Worm (Caenorhabditis elegans) whole organism, late embryonic: ENCODE data around the gene T09A5.14.
A peak's percentile ranks its signal among the peaks of the same experiment; 100 is the strongest.

Source experiments
- C08G9.2 ChIP-seq: sonication (generic microtip); optimal IDR thresholded peaks from 2 replicates; lab custom pipeline; 2016; ENCODE audit warnings: mild to moderate bottlenecking, missing genetic modification characterization, moderate library complexity, missing compliant biosample characterization
- C38D4.7 ChIP-seq: fragments of 200-800 bp; sonication (Bioruptor generic); optimal IDR thresholded peaks from 2 replicates; lab custom pipeline; 2018; ENCODE audit warnings: mild to moderate bottlenecking, missing genetic modification characterization, moderate library complexity, missing compliant biosample characterization
- ahr-1 ChIP-seq: sonication (generic microtip); optimal IDR thresholded peaks from 2 replicates; lab custom pipeline; 2016; ENCODE audit warnings: missing genetic modification characterization, missing compliant biosample characterization
- ceh-18 ChIP-seq: sonication (generic microtip); optimal IDR thresholded peaks from 2 replicates; lab custom pipeline; 2016; ENCODE audit warnings: missing genetic modification characterization, missing compliant biosample characterization
- ceh-19 ChIP-seq: fragments of 200-800 bp; sonication (Bioruptor generic); optimal IDR thresholded peaks from 2 replicates; lab custom pipeline; 2018; ENCODE audit warnings: mild to moderate bottlenecking, missing genetic modification characterization, missing compliant biosample characterization
- ceh-2 ChIP-seq: sonication (generic microtip); optimal IDR thresholded peaks from 2 replicates; lab custom pipeline; 2016; ENCODE audit warnings: missing genotype, missing genetic modification characterization, missing compliant biosample characterization
- ceh-22 ChIP-seq: sonication (generic microtip); optimal IDR thresholded peaks from 2 replicates; lab custom pipeline; 2017; ENCODE audit warnings: missing biosample characterization, missing genetic modification characterization
- ceh-31 ChIP-seq: sonication (generic microtip); optimal IDR thresholded peaks from 2 replicates; lab custom pipeline; 2016; ENCODE audit warnings: missing genetic modification characterization, missing compliant biosample characterization
- ceh-34 ChIP-seq: sonication (generic microtip); optimal IDR thresholded peaks from 2 replicates; lab custom pipeline; 2016; ENCODE audit warnings: mild to moderate bottlenecking, missing genetic modification characterization, missing compliant biosample characterization
- ceh-45 ChIP-seq: fragments of 200-800 bp; sonication (Bioruptor generic); IDR thresholded peaks from 2 replicates; pipeline ENCODE4 v1.3.6; 2022; ENCODE audit warnings: missing genetic modification reagents, missing genetic modification characterization, missing compliant biosample characterization
- ceh-48 ChIP-seq: sonication (generic microtip); optimal IDR thresholded peaks from 2 replicates; lab custom pipeline; 2016; ENCODE audit warnings: missing genetic modification characterization, inconsistent platforms, missing compliant biosample characterization
- elt-2 ChIP-seq: sonication (generic microtip); optimal IDR thresholded peaks from 2 replicates; lab custom pipeline; 2016; ENCODE audit warnings: missing genetic modification reagents, missing genetic modification characterization, missing compliant biosample characterization
- elt-4 ChIP-seq: sonication (generic microtip); optimal IDR thresholded peaks from 2 replicates; lab custom pipeline; 2016; ENCODE audit warnings: missing genetic modification characterization, missing compliant biosample characterization
- ets-4 ChIP-seq: sonication (generic microtip); optimal IDR thresholded peaks from 2 replicates; lab custom pipeline; 2016; ENCODE audit warnings: missing genetic modification characterization, missing compliant biosample characterization
- gmeb-2 ChIP-seq: sonication (generic microtip); optimal IDR thresholded peaks from 2 replicates; lab custom pipeline; 2016; ENCODE audit warnings: missing genetic modification characterization, inconsistent platforms, missing compliant biosample characterization
- hlh-13 ChIP-seq: fragments of 200-800 bp; sonication (Bioruptor generic); optimal IDR thresholded peaks from 2 replicates; lab custom pipeline; 2018; ENCODE audit warnings: mild to moderate bottlenecking, missing genetic modification characterization, missing compliant biosample characterization
- hlh-15 ChIP-seq: sonication (generic microtip); optimal IDR thresholded peaks from 2 replicates; lab custom pipeline; 2016; ENCODE audit warnings: missing genetic modification characterization, missing compliant biosample characterization
- hlh-30 ChIP-seq: sonication (generic microtip); optimal IDR thresholded peaks from 2 replicates; lab custom pipeline; 2017; ENCODE audit warnings: antibody characterized with exemption, missing genetic modification characterization, missing compliant biosample characterization; ENCODE audit not compliant: insufficient read depth
- hlh-6 ChIP-seq: sonication (generic microtip); optimal IDR thresholded peaks from 2 replicates; lab custom pipeline; 2016; ENCODE audit warnings: missing genotype, missing genetic modification characterization, missing compliant biosample characterization
- hlh-8 ChIP-seq: sonication (generic microtip); optimal IDR thresholded peaks from 2 replicates; lab custom pipeline; 2016; ENCODE audit warnings: missing genotype, missing genetic modification characterization, missing compliant biosample characterization
- lim-6 ChIP-seq: sonication (generic microtip); optimal IDR thresholded peaks from 2 replicates; lab custom pipeline; 2016; ENCODE audit warnings: missing genetic modification characterization, missing compliant biosample characterization
- lin-11 ChIP-seq: fragments of 200-800 bp; sonication (Bioruptor generic); optimal IDR thresholded peaks from 2 replicates; lab custom pipeline; 2018; ENCODE audit warnings: mild to moderate bottlenecking, missing genetic modification characterization, missing compliant biosample characterization
- mec-3 ChIP-seq: sonication (generic microtip); optimal IDR thresholded peaks from 2 replicates; lab custom pipeline; 2016; ENCODE audit warnings: borderline replicate concordance, missing genetic modification characterization, missing compliant biosample characterization
- nfya-1 ChIP-seq: sonication (generic microtip); optimal IDR thresholded peaks from 2 replicates; lab custom pipeline; 2017; ENCODE audit warnings: missing genetic modification characterization, mild to moderate bottlenecking, missing compliant biosample characterization, antibody characterized with exemption, moderate library complexity
- pat-9 ChIP-seq: fragments of 200-800 bp; sonication (Bioruptor generic); optimal IDR thresholded peaks from 2 replicates; lab custom pipeline; 2018; ENCODE audit warnings: mild to moderate bottlenecking, missing genetic modification characterization, moderate library complexity, missing compliant biosample characterization
- sox-2 ChIP-seq: fragments of 200-800 bp; sonication (Bioruptor generic); IDR thresholded peaks from 2 replicates; pipeline ENCODE4 v1.3.6; 2022; ENCODE audit warnings: missing genetic modification reagents, missing genetic modification characterization, missing compliant biosample characterization
- tbx-2 ChIP-seq: sonication (generic microtip); optimal IDR thresholded peaks from 2 replicates; lab custom pipeline; 2016; ENCODE audit warnings: missing genetic modification characterization, missing compliant biosample characterization
- tbx-7 ChIP-seq: sonication (generic microtip); optimal IDR thresholded peaks from 2 replicates; lab custom pipeline; 2016; ENCODE audit warnings: missing genotype, missing genetic modification characterization, missing compliant biosample characterization
- unc-3 ChIP-seq, 2 experiments: fragments of 200-800 bp in 1 of 2; sonication (Bioruptor generic) in 1 of 2; sonication (generic microtip) in 1 of 2; conservative IDR thresholded peaks in 1 of 2; optimal IDR thresholded peaks in 1 of 2; 2 replicates each; pipeline versions ENCODE4 v1.3.6 to Lab custom; 2016 to 2022; ENCODE audit warnings: missing compliant biosample characterization in 2 of 2, missing genetic modification characterization in 2 of 2, missing genetic modification reagents in 1 of 2
- unc-42 ChIP-seq: sonication (generic microtip); optimal IDR thresholded peaks from 2 replicates; lab custom pipeline; 2016; ENCODE audit warnings: missing genotype, missing genetic modification characterization, missing compliant biosample characterization
- unc-55 ChIP-seq: sonication (generic microtip); optimal IDR thresholded peaks from 2 replicates; lab custom pipeline; 2017; ENCODE audit warnings: missing biosample characterization, missing genetic modification reagents, missing genetic modification characterization
- ztf-16 ChIP-seq: sonication (generic microtip); optimal IDR thresholded peaks from 2 replicates; lab custom pipeline; 2017; ENCODE audit warnings: missing genetic modification characterization, missing compliant biosample characterization

T09A5.14 gene

ce11 chrII:7870632-7871031 is 38.5 kb downstream of the T09A5.14 start:
- peak; percentile 8 for TF ChIP-seq tbx-2 (tag; lab: Kevin White, UChicago)
- peak; percentile 14 for TF ChIP-seq ceh-18 (tag; lab: Kevin White, UChicago)
- TF ChIP-seq ceh-45 (GFP tag; lab: Robert Waterston, UW), result no peak
- TF ChIP-seq ceh-2 (tag; lab: Kevin White, UChicago), result no peak
- TF ChIP-seq nfya-1 (tag; lab: Kevin White, UChicago), result peak; percentile 24

DNA sequence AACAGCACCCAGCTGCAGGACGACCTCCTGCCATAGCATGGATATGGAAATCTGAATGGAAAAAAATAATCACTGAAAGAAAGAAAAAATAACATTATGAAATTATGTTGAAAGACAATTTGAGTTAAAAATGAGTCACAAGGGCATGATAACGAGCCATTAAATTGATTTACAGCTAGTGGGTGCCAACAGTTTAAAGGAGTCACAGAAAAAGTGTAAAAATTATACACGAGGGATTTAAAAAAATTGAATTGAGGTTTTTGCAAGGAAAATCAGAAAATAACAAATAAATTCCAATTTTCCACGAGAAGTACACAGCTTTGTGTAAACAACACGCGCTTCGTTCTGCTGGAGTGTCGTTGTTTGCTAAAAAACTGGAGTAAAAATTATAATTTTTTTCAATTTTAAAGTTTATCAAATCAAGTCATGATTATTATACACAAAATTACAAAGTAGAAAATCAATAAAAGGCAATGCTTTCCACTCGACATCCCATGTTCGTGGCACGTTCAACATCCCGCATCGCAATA is 41.8 kb downstream of the T09A5.14 start, which contains the start of gene T01H3.3:
TSS of gene T01H3.3 (minus strand) at position 51 of the 530 bp plus-strand sequence.
- TF ChIP-seq mec-3 (tag; lab: Kevin White, UChicago), result no peak
- TF ChIP-seq hlh-15 (tag; lab: Kevin White, UChicago), result no peak
- no peak for TF ChIP-seq unc-42 (tag; lab: Kevin White, UChicago)
- TF ChIP-seq, all 69 proteins: peak for 0

DNA sequence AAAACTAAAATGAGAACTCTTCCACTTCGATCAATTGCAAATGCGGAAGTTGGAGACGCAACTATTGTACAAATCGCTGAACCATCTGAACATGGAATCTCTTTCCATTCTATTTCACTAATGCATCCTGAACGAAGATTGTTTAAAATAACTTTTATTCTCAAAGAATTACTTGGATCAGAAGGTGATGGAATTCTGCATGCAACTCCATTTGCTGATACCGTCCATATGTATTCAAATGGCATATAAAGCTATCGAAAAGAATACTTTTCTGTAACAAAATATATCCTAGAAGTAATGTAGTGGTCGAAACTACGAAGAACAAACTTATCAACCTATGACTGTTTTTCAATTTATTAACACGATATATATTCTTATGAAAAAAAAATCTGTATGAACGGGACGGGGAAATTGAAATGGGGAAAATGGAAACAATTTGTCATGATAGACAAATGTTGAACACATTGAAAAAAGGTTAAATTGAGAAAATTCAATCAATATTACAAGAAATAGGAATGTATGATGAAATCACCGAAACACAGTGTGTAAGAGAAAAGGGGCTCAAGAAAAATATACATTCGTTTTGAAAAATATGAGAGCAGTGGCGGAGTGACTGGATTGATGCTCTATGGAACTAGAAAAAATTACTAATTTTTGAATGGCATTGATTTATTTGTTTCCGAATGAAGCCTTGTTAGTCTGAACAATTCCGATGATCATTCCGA is 45.8 kb downstream of the T09A5.14 start, which contains the start of gene T01H3.2:
TSS of gene T01H3.2 (minus strand) at position 251 of the 725 bp plus-strand sequence.
- no peak for TF ChIP-seq ceh-34 (tag; lab: Kevin White, UChicago)
- TF ChIP-seq hlh-8 (tag; lab: Kevin White, UChicago), result no peak
- no peak for TF ChIP-seq unc-55
- TF ChIP-seq mec-3 (tag; lab: Kevin White, UChicago), result no peak
- TF ChIP-seq hlh-6 (tag; lab: Kevin White, UChicago), result no peak
- TF ChIP-seq ceh-18 (tag; lab: Kevin White, UChicago), result no peak
- TF ChIP-seq lim-6 (tag; lab: Kevin White, UChicago), result no peak
- no peak for TF ChIP-seq C38D4.7
- TF ChIP-seq ceh-2 (tag; lab: Kevin White, UChicago), result no peak
- TF ChIP-seq elt-2, result no peak
- no peak for TF ChIP-seq pat-9 (tag; lab: Kevin White, UChicago)
- no peak for TF ChIP-seq elt-4
- TF ChIP-seq ceh-48 (tag; lab: Kevin White, UChicago), result no peak
- no peak for TF ChIP-seq ztf-16
- TF ChIP-seq hlh-15 (tag; lab: Kevin White, UChicago), result no peak
- no peak for TF ChIP-seq hlh-30
- TF ChIP-seq ceh-22 (tag; lab: Kevin White, UChicago), result no peak
- TF ChIP-seq sox-2 (GFP tag; lab: Robert Waterston, UW), result no peak

ce11 chrII:7879266-7879718 is 47.1 kb downstream of the T09A5.14 start, which contains the start of the genes vha-4 and T01H3.5:
TSS of gene vha-4 (minus strand) at chrII:7879316.
TSS of gene T01H3.5 (plus strand) at chrII:7879616.
- TF ChIP-seq ceh-19 (GFP tag; lab: Kevin White, UChicago) (no peak), ets-4 (tag; lab: Kevin White, UChicago) (peak; percentile 27), ceh-2 (tag; lab: Kevin White, UChicago) (peak; percentile 18), tbx-7 (tag; lab: Kevin White, UChicago) (no peak), tbx-2 (tag; lab: Kevin White, UChicago) (peak; percentile 46), ceh-31 (peak; percentile 32), C08G9.2 (tag; lab: Kevin White, UChicago) (peak; percentile 15), unc-3 (GFP tag; conservative IDR thresholded peaks at IDR 0.05; lab: Robert Waterston, UW) (no peak), unc-3 (tag; optimal IDR thresholded peaks at IDR 0.05; lab: Kevin White, UChicago) (no peak)
- TF ChIP-seq, all 69 proteins: peak for 5

DNA sequence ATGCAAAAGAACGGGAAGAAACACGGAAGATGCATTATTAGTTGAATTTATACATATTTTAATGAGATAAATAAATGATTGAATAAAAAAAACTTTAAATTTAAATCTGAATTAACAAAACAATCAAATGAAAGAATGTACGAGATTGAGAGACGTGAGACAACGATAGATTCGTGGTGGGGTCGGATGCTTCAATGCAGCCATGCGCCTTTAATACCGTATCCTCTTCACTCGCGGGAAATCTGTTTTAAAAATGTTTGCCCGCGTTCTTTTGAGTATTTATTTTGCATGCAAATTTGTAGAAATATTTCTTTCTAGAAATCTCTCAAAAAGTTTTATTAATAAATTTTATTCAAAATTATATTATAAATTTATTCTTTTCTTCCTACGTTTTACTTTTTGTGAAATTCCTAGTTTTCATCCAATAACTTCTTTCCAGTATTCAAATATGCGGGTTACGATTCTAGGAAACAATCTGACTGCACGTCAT is 48.3 kb downstream of the T09A5.14 start, which contains the start of gene perm-1:
TSS of gene perm-1 (plus strand) at position 440 of the 490 bp plus-strand sequence.
- TF ChIP-seq hlh-13 (GFP tag; lab: Kevin White, UChicago) (no peak), gmeb-2 (tag; lab: Kevin White, UChicago) (no peak), lin-11 (no peak), ahr-1 (tag; lab: Kevin White, UChicago) (no peak)
